Worm (Caenorhabditis elegans) whole organism, midembryonic: ENCODE measurements around the gene prx-19.

Experiments used
- T22C8.4 ChIP-seq: fragments of 200-800 bp; sonication (Bioruptor generic); IDR thresholded peaks from 2 replicates; pipeline ENCODE4 v1.3.6; 2022; ENCODE audit warnings: missing genetic modification characterization, missing compliant biosample characterization
- cog-1 ChIP-seq: sonication (generic microtip); optimal IDR thresholded peaks from 2 replicates; lab custom pipeline; 2016; ENCODE audit warnings: missing genetic modification characterization, missing compliant biosample characterization
- flt-1 ChIP-seq: fragments of 200-800 bp; sonication (Bioruptor generic); IDR thresholded peaks from 2 replicates; pipeline ENCODE4 v1.3.6; 2022; ENCODE audit warnings: missing genetic modification characterization, missing compliant biosample characterization
- klf-2 ChIP-seq: fragments of 200-800 bp; sonication (Bioruptor generic); conservative IDR thresholded peaks from 2 replicates; pipeline ENCODE4 v1.3.6; 2022; ENCODE audit warnings: missing genetic modification reagents, missing genetic modification characterization, missing compliant biosample characterization
- med-1 ChIP-seq: sonication (generic microtip); optimal IDR thresholded peaks from 2 replicates; lab custom pipeline; 2017; ENCODE audit warnings: missing genetic modification characterization, mild to moderate bottlenecking, missing compliant biosample characterization, antibody characterized with exemption, missing genetic modification reagents; ENCODE audit not compliant: insufficient read depth
- ref-1 ChIP-seq: fragments of 200-800 bp; sonication (Bioruptor generic); conservative IDR thresholded peaks from 2 replicates; pipeline ENCODE4 v1.3.6; 2022; ENCODE audit warnings: missing genetic modification reagents, missing genetic modification characterization, missing compliant biosample characterization
- tab-1 ChIP-seq: fragments of 200-800 bp; sonication (Bioruptor generic); IDR thresholded peaks from 2 replicates; pipeline ENCODE4 v1.3.6; 2022; ENCODE audit warnings: missing genetic modification characterization, missing compliant biosample characterization
- ztf-23 ChIP-seq: fragments of 200-800 bp; sonication (Bioruptor generic); IDR thresholded peaks from 2 replicates; pipeline ENCODE4 v1.3.6; 2022; ENCODE audit warnings: missing genetic modification reagents, missing genetic modification characterization, missing compliant biosample characterization
- ztf-29 ChIP-seq: fragments of 200-800 bp; sonication (Bioruptor generic); IDR thresholded peaks from 2 replicates; pipeline ENCODE4 v1.3.6; 2022; ENCODE audit warnings: missing genetic modification reagents, missing genetic modification characterization, missing compliant biosample characterization

Gene prx-19

ce11 chrIII:8807246-8807645 is 1.8 kb downstream of the prx-19 start, which contains the start of gene F54F2.7:
TSS of gene F54F2.7 (minus strand) at chrIII:8807346.
- no peak for TF ChIP-seq cog-1 (tag; lab: Kevin White, UChicago)

DNA sequence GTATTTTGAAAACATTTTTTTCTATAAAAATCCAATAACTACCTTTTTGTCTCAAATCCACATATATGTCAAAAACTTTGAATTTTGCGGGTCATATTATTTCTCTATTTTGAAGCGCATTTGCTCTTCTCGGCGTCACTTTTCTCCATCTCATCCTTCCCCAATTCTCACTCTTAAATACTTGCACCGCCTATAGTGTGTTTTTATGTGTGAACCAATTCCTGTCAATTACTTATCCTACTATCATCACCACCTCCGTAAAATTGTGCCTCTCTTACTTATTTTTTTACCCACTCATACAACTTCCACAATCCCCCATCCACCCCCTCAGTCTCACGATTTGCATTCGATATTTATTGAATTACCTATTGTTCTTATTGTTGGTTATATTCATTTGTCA is 3.3 kb downstream of the prx-19 start:
- no peak for TF ChIP-seq ztf-23 (GFP tag; lab: Robert Waterston, UW)
- TF ChIP-seq med-1 (GFP tag; lab: Kevin White, UChicago), result no peak
- no peak for TF ChIP-seq cog-1 (tag; lab: Kevin White, UChicago)
- no peak for TF ChIP-seq ref-1 (GFP tag; lab: Robert Waterston, UW)
- TF ChIP-seq tab-1 (GFP tag; lab: Robert Waterston, UW), result no peak
- no peak for TF ChIP-seq ztf-29 (GFP tag; lab: Robert Waterston, UW)
- TF ChIP-seq klf-2 (GFP tag; lab: Robert Waterston, UW), result no peak
- no peak for TF ChIP-seq T22C8.4 (GFP tag; lab: Robert Waterston, UW)
- TF ChIP-seq flt-1 (GFP tag; lab: Robert Waterston, UW), result no peak

- TF ChIP-seq ztf-29 (GFP tag; lab: Robert Waterston, UW), result peak; percentile 71
- no peak for TF ChIP-seq T22C8.4 (GFP tag; lab: Robert Waterston, UW)
- TF ChIP-seq med-1 (GFP tag; lab: Kevin White, UChicago), result no peak
- TF ChIP-seq tab-1 (GFP tag; lab: Robert Waterston, UW), result no peak
- no peak for TF ChIP-seq ztf-23 (GFP tag; lab: Robert Waterston, UW)
- peak; percentile 78 for TF ChIP-seq flt-1 (GFP tag; lab: Robert Waterston, UW)
- TF ChIP-seq cog-1 (tag; lab: Kevin White, UChicago), result peak; percentile 98
- TF ChIP-seq ref-1 (GFP tag; lab: Robert Waterston, UW), result no peak
- no peak for TF ChIP-seq klf-2 (GFP tag; lab: Robert Waterston, UW)
Measured at ce11 chrIII:8801864-8802818, 7.0 kb downstream of the prx-19 start.

- TF ChIP-seq klf-2 (GFP tag; lab: Robert Waterston, UW) (no peak), T22C8.4 (GFP tag; lab: Robert Waterston, UW) (no peak), flt-1 (GFP tag; lab: Robert Waterston, UW) (no peak), ztf-23 (GFP tag; lab: Robert Waterston, UW) (0 out of 2 replicates have a peak, but pooled peaks have one; percentile 46), ref-1 (GFP tag; lab: Robert Waterston, UW) (no peak)
Measured at ce11 chrIII:8801352-8801863, 7.7 kb downstream of the prx-19 start.

ce11 chrIII:8800796-8801083 is 8.4 kb downstream of the prx-19 start:
- TF ChIP-seq ztf-23 (GFP tag; lab: Robert Waterston, UW) (no peak), ztf-29 (GFP tag; lab: Robert Waterston, UW) (no peak), tab-1 (GFP tag; lab: Robert Waterston, UW) (no peak), cog-1 (tag; lab: Kevin White, UChicago) (no peak), ref-1 (GFP tag; lab: Robert Waterston, UW) (no peak), flt-1 (GFP tag; lab: Robert Waterston, UW) (no peak), med-1 (GFP tag; lab: Kevin White, UChicago) (no peak), klf-2 (GFP tag; lab: Robert Waterston, UW) (no peak), T22C8.4 (GFP tag; lab: Robert Waterston, UW) (no peak)

- TF ChIP-seq klf-2 (GFP tag; lab: Robert Waterston, UW), result no peak
- no peak for TF ChIP-seq ref-1 (GFP tag; lab: Robert Waterston, UW)
- no peak for TF ChIP-seq T22C8.4 (GFP tag; lab: Robert Waterston, UW)
- TF ChIP-seq cog-1 (tag; lab: Kevin White, UChicago), result peak; percentile 94
- TF ChIP-seq ztf-23 (GFP tag; lab: Robert Waterston, UW), result no peak; the same call in 1 of the 2 replicates
- no peak for TF ChIP-seq med-1 (GFP tag; lab: Kevin White, UChicago)
- TF ChIP-seq flt-1 (GFP tag; lab: Robert Waterston, UW), result peak; percentile 65; the same call in 1 of the 2 replicates
- TF ChIP-seq tab-1 (GFP tag; lab: Robert Waterston, UW), result 0 out of 2 replicates have a peak, but pooled peaks have one; percentile 33
- TF ChIP-seq ztf-29 (GFP tag; lab: Robert Waterston, UW), result no peak
Measured at ce11 chrIII:8799964-8800795, 8.9 kb downstream of the prx-19 start, which contains the start of gene F54F2.6. TSS of gene F54F2.6 (minus strand) at chrIII:8800701.

DNA sequence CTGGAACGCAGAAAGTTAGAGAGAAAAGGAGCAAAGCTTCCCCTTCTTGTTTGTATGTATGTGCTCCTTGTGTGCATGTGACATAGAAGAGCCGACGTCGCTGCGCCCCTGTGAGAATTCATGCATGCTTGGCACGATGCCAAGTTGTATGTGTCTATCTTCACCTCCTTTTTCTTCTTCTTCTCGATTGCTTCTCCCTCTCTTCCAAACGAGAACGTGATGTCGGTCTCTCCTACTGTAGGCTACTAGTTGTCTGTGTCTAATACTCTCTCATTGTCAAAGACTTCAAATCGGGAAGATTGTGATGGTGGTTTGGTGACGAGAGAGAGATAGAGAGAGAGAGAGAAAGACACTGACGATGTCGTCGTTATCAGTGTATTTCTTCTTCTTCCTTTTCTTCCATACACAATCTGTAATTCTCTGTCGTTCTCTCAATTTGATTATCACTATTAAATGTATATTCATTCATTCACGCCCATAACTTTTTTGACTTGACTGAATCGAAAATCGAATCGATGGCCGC is 11.8 kb downstream of the prx-19 start:
- TF ChIP-seq flt-1 (GFP tag; lab: Robert Waterston, UW) (0 out of 2 replicates have a peak, but pooled peaks have one; percentile 16), ztf-29 (GFP tag; lab: Robert Waterston, UW) (no peak), T22C8.4 (GFP tag; lab: Robert Waterston, UW) (no peak), tab-1 (GFP tag; lab: Robert Waterston, UW) (no peak), cog-1 (tag; lab: Kevin White, UChicago) (no peak), ref-1 (GFP tag; lab: Robert Waterston, UW) (no peak)

- TF ChIP-seq klf-2 (GFP tag; lab: Robert Waterston, UW), result no peak
- TF ChIP-seq tab-1 (GFP tag; lab: Robert Waterston, UW), result no peak
- TF ChIP-seq ztf-29 (GFP tag; lab: Robert Waterston, UW), result no peak; the same call in 1 of the 2 replicates
- TF ChIP-seq T22C8.4 (GFP tag; lab: Robert Waterston, UW), result peak; percentile 68
- peak; percentile 82 for TF ChIP-seq cog-1 (tag; lab: Kevin White, UChicago)
- TF ChIP-seq ztf-23 (GFP tag; lab: Robert Waterston, UW), result no peak
- no peak for TF ChIP-seq flt-1 (GFP tag; lab: Robert Waterston, UW)
Measured at ce11 chrIII:8795595-8796141, 13.4 kb downstream of the prx-19 start.
